Fruit fly (Drosophila melanogaster): ENCODE measurements around the gene CG5989.

The CG5989 gene

dm6 chr3L:8640139-8640538 is 36.2 kb upstream of the CG5989 start, which contains the start of gene Cpr66D:
Gene Cpr66D, plus strand, starts transcription at chr3L:8640439.
- TF ChIP-seq rgr (GFP tag; optimal IDR thresholded peaks at IDR 0.05) = peak; percentile 36
- TF ChIP-seq HLH106 (tag; optimal IDR thresholded peaks at IDR 0.05) = no peak

- TF ChIP-seq jim (GFP tag; optimal IDR thresholded peaks at IDR 0.05) = no peak
Observed at dm6 chr3L:8633614-8634325, 29.8 kb upstream of the CG5989 start, which contains the start of gene Cdc6. Gene Cdc6, minus strand, starts transcription at chr3L:8634069.

- TF ChIP-seq rgr (GFP tag; optimal IDR thresholded peaks at IDR 0.05) = peak; percentile 53
- no peak for TF ChIP-seq sv (GFP tag; optimal IDR thresholded peaks at IDR 0.05)
Observed at dm6 chr3L:8629701-8630343, 25.9 kb upstream of the CG5989 start.

- TF ChIP-seq HLH106 (tag; optimal IDR thresholded peaks at IDR 0.05) = peak; percentile 57
- TF ChIP-seq foxo (GFP tag; optimal IDR thresholded peaks at IDR 0.05) = peak in 1 of 2 experiments; percentile 29
- no peak for TF ChIP-seq Hr78 (GFP tag; optimal IDR thresholded peaks at IDR 0.05)
- no peak for TF ChIP-seq Dif (GFP tag; optimal IDR thresholded peaks at IDR 0.05; ENCODE audit: partially characterized antibody)
- peak; percentile 4 for TF ChIP-seq CG9705 (GFP tag; optimal IDR thresholded peaks at IDR 0.05)
- peak; percentile 42 for TF ChIP-seq Sp1 (GFP tag; optimal IDR thresholded peaks at IDR 0.05)
- TF ChIP-seq sage (GFP tag; optimal IDR thresholded peaks at IDR 0.05) = no peak
- TF ChIP-seq usp (GFP tag; optimal IDR thresholded peaks at IDR 0.05) = no peak
- TF ChIP-seq CrebA (GFP tag; optimal IDR thresholded peaks at IDR 0.05; ENCODE audit: borderline replicate concordance) = no peak
Observed at dm6 chr3L:8628964-8629363, 25.0 kb upstream of the CG5989 start.

- no peak for TF ChIP-seq jim (GFP tag; optimal IDR thresholded peaks at IDR 0.05)
- TF ChIP-seq Dif (GFP tag; optimal IDR thresholded peaks at IDR 0.05; ENCODE audit: partially characterized antibody) = no peak
- TF ChIP-seq Abd-B (GFP tag; optimal IDR thresholded peaks at IDR 0.05) = no peak
- peak; percentile 42 for TF ChIP-seq Myc (optimal IDR thresholded peaks at IDR 0.05)
- no peak for TF ChIP-seq fru (GFP tag; optimal IDR thresholded peaks at IDR 0.05)
Observed at dm6 chr3L:8627839-8628827, 24.2 kb upstream of the CG5989 start.

dm6 chr3L:8623702-8624421 is 19.9 kb upstream of the CG5989 start, which contains the start of the genes GAPsec and Zasp66:
Gene GAPsec, minus strand, starts transcription at chr3L:8623901.
Gene Zasp66, plus strand, starts transcription at chr3L:8624371.
- TF ChIP-seq sv (GFP tag; optimal IDR thresholded peaks at IDR 0.05) (no peak), GATAd (GFP tag; optimal IDR thresholded peaks at IDR 0.05) (no peak), brk (GFP tag; optimal IDR thresholded peaks at IDR 0.05) (no peak), Jra (GFP tag; optimal IDR thresholded peaks at IDR 0.05) (no peak), Mio (GFP tag; optimal IDR thresholded peaks at IDR 0.05) (no peak), N (GFP tag; optimal IDR thresholded peaks at IDR 0.05) (no peak)

- no peak for TF ChIP-seq OdsH (GFP tag; optimal IDR thresholded peaks at IDR 0.05)
- TF ChIP-seq sage (GFP tag; optimal IDR thresholded peaks at IDR 0.05) = no peak
- TF ChIP-seq Abd-B (GFP tag; optimal IDR thresholded peaks at IDR 0.05) = no peak
- TF ChIP-seq sv (GFP tag; optimal IDR thresholded peaks at IDR 0.05) = no peak
- TF ChIP-seq Hr83 (GFP tag; optimal IDR thresholded peaks at IDR 0.05; ENCODE audit: poor library complexity, severe bottlenecking) = no peak
- no peak for TF ChIP-seq CrebA (GFP tag; optimal IDR thresholded peaks at IDR 0.05; ENCODE audit: borderline replicate concordance)
- TF ChIP-seq Rel (GFP tag; optimal IDR thresholded peaks at IDR 0.05) = no peak
- TF ChIP-seq Rel (tag; optimal IDR thresholded peaks at IDR 0.05) = no peak
- TF ChIP-seq brk (GFP tag; optimal IDR thresholded peaks at IDR 0.05) = no peak
- no peak for TF ChIP-seq CG9705 (GFP tag; optimal IDR thresholded peaks at IDR 0.05)
- TF ChIP-seq Mio (GFP tag; optimal IDR thresholded peaks at IDR 0.05) = no peak
Observed at dm6 chr3L:8621465-8621864, 17.5 kb upstream of the CG5989 start.
